Worm (Caenorhabditis elegans): Measurements from ENCODE around the gene nas-31.

nas-31 gene

DNA sequence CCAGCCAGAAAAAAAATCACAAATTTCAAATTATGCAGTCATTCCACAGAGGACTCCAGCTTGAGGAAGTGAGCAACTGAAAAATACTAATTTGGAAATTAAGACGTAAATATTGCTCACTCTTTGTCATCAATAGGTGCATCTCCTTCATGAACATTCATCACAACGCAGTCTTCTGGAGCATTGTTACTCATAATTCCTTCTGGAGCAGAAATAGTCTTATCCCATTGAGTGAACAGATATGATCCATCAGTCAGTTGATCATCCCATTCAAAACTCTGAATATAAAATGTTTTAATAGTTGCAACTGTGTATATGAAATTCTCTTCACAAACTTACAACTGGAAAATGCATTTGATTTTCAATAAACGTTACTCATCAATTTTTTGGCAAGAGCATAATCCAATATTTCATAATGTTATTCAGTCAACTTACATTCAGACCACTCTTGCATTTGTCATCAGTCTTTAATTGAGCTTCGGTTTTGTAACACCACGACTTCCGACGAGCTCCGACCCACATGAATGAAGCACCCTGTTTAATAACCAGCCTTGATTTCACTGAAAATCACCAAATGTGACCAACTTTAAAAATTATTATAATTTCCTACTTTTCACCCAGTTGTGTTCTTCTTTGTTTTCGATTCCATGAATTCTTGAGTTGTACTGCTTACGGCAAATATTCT lies 32.0 kb upstream of the nas-31 start:
- TF ChIP-seq ceh-40 (GFP tag; IDR thresholded peaks at IDR 0.05) (no peak), madf-6 (GFP tag; IDR thresholded peaks at IDR 0.05) (peak; percentile 28; the same call in 1 of the 2 replicates), egl-44 (GFP tag; IDR thresholded peaks at IDR 0.05) (no peak), nhr-179 (tag; optimal IDR thresholded peaks at IDR 0.05) (no peak), snpc-4 (GFP tag; optimal IDR thresholded peaks at IDR 0.05) (no peak), snpc-4 (tag; optimal IDR thresholded peaks at IDR 0.05) (no peak), nhr-80 (tag; optimal IDR thresholded peaks at IDR 0.05) (no peak), K11D2.4 (GFP tag; IDR thresholded peaks at IDR 0.05) (peak; percentile 47), dpl-1 (GFP tag; optimal IDR thresholded peaks at IDR 0.05) (no peak), egrh-3 (GFP tag; IDR thresholded peaks at IDR 0.05) (no peak), snpc-1.3 (tag; optimal IDR thresholded peaks at IDR 0.05; ENCODE audit: insufficient read depth) (no peak), mcd-1 (GFP tag; IDR thresholded peaks at IDR 0.05) (0 out of 2 replicates have a peak, but pooled peaks have one; percentile 10), ets-4 (GFP tag; optimal IDR thresholded peaks at IDR 0.05) (no peak), aptf-3 (GFP tag; IDR thresholded peaks at IDR 0.05) (no peak), dox-1 (GFP tag; IDR thresholded peaks at IDR 0.05) (peak; percentile 45; the same call in 1 of the 2 replicates), akir-1 (GFP tag; optimal IDR thresholded peaks at IDR 0.05) (no peak), tbp1 (GFP tag; optimal IDR thresholded peaks at IDR 0.05) (no peak), rec-8 (tag; optimal IDR thresholded peaks at IDR 0.05) (no peak), attf-3 (GFP tag; conservative IDR thresholded peaks at IDR 0.05) (no peak), F37B4.10 (GFP tag; IDR thresholded peaks at IDR 0.05) (no peak), K12H6.12 (tag; optimal IDR thresholded peaks at IDR 0.05) (no peak), B0261.1 (tag; optimal IDR thresholded peaks at IDR 0.05) (no peak), zfh-2 (GFP tag; conservative IDR thresholded peaks at IDR 0.05) (no peak), rcor-1 (GFP tag; IDR thresholded peaks at IDR 0.05) (no peak), nhr-120 (GFP tag; IDR thresholded peaks at IDR 0.05) (no peak), hlh-26 (GFP tag; conservative IDR thresholded peaks at IDR 0.05) (no peak), ztf-3 (GFP tag; optimal IDR thresholded peaks at IDR 0.05) (no peak), aptf-2 (GFP tag; conservative IDR thresholded peaks at IDR 0.05) (no peak), pha-4 (tag; optimal IDR thresholded peaks at IDR 0.05) (no peak), efl-1 (GFP tag; optimal IDR thresholded peaks at IDR 0.05) (no peak), cebp-1 (GFP tag; IDR thresholded peaks at IDR 0.05) (no peak), cebp-1 (tag; optimal IDR thresholded peaks at IDR 0.05) (peak; percentile 78), attf-5 (GFP tag; optimal IDR thresholded peaks at IDR 0.05) (no peak), D2030.7 (GFP tag; IDR thresholded peaks at IDR 0.05) (no peak), ceh-91 (GFP tag; IDR thresholded peaks at IDR 0.05) (no peak), Y67H2A.10 (GFP tag; conservative IDR thresholded peaks at IDR 0.05) (no peak), die-1 (tag; optimal IDR thresholded peaks at IDR 0.05) (no peak), hlh-12 (tag; optimal IDR thresholded peaks at IDR 0.05) (no peak), F57A8.1 (GFP tag; optimal IDR thresholded peaks at IDR 0.05) (no peak), ztf-25 (GFP tag; IDR thresholded peaks at IDR 0.05) (no peak), Y79H2A.3 (GFP tag; conservative IDR thresholded peaks at IDR 0.05) (no peak), Y95B8A.8 (GFP tag; IDR thresholded peaks at IDR 0.05) (no peak), attf-6 (GFP tag; IDR thresholded peaks at IDR 0.05) (no peak), mes-4 (tag; optimal IDR thresholded peaks at IDR 0.05) (no peak), C06A6.2 (GFP tag; conservative IDR thresholded peaks at IDR 0.05) (no peak; the same call in none of the 2 replicates), ceh-100 (GFP tag; IDR thresholded peaks at IDR 0.05) (no peak), let-607 (tag; optimal IDR thresholded peaks at IDR 0.05) (peak in 1 of 2 experiments; percentile 7), Y53G8AR.9 (GFP tag; conservative IDR thresholded peaks at IDR 0.05) (peak; percentile 74)

All from whole organism, young adult.